Worm (Caenorhabditis elegans) whole organism, L4/young adult: ENCODE results near the gene H14A12.5.

Experiments used
- W03F9.2 ChIP-seq: fragments of 150-350 bp; optimal IDR thresholded peaks from 2 replicates; lab custom pipeline; 2014; ENCODE audit warnings: missing biosample characterization, missing genetic modification characterization
- dao-5 ChIP-seq: sonication (generic microtip); optimal IDR thresholded peaks from 2 replicates; lab custom pipeline; 2016; ENCODE audit warnings: missing genotype, missing genetic modification characterization, moderate library complexity, missing compliant biosample characterization
- him-1 ChIP-seq: sonication (generic microtip); optimal IDR thresholded peaks from 2 replicates; lab custom pipeline; 2016; ENCODE audit warnings: missing genotype, missing genetic modification reagents, missing genetic modification characterization, missing compliant biosample characterization

H14A12.5 gene

ce11 chrIII:7465347-7465746 is 3.5 kb downstream of the H14A12.5 start, which contains the start of gene fum-1:
fum-1 (plus strand) TSS chrIII:7465605.
- TF ChIP-seq dao-5 (tag; lab: Kevin White, UChicago) (no peak), W03F9.2 (tag; lab: Kevin White, UChicago) (no peak), him-1 (tag; lab: Kevin White, UChicago) (no peak)

ce11 chrIII:7463438-7464008 is 5.4 kb downstream of the H14A12.5 start, which contains the start of gene H14A12.3:
H14A12.3 (plus strand) TSS chrIII:7463797.
- TF ChIP-seq dao-5 (tag; lab: Kevin White, UChicago) = no peak
- no peak for TF ChIP-seq him-1 (tag; lab: Kevin White, UChicago)
- no peak for TF ChIP-seq W03F9.2 (tag; lab: Kevin White, UChicago)

- TF ChIP-seq him-1 (tag; lab: Kevin White, UChicago) = no peak
- no peak for TF ChIP-seq W03F9.2 (tag; lab: Kevin White, UChicago)
- no peak for TF ChIP-seq dao-5 (tag; lab: Kevin White, UChicago)
Observed at ce11 chrIII:7462295-7462694, 6.6 kb downstream of the H14A12.5 start, which contains the start of gene fipr-20. fipr-20 (minus strand) TSS chrIII:7462395.

ce11 chrIII:7460018-7460417 is 8.9 kb downstream of the H14A12.5 start, which contains the start of gene mls-1:
mls-1 (plus strand) TSS chrIII:7460341.
- no peak for TF ChIP-seq dao-5 (tag; lab: Kevin White, UChicago)
- TF ChIP-seq W03F9.2 (tag; lab: Kevin White, UChicago) = no peak

- no peak for TF ChIP-seq dao-5 (tag; lab: Kevin White, UChicago)
- no peak for TF ChIP-seq him-1 (tag; lab: Kevin White, UChicago)
- TF ChIP-seq W03F9.2 (tag; lab: Kevin White, UChicago) = no peak
Observed at ce11 chrIII:7458846-7459365, 10.0 kb downstream of the H14A12.5 start, which contains the start of the genes fipr-19 and fipr-18. fipr-19 (minus strand) TSS chrIII:7458946. fipr-18 (plus strand) TSS chrIII:7459315.

- no peak for TF ChIP-seq W03F9.2 (tag; lab: Kevin White, UChicago)
- TF ChIP-seq him-1 (tag; lab: Kevin White, UChicago) = no peak
- TF ChIP-seq dao-5 (tag; lab: Kevin White, UChicago) = no peak
Observed at ce11 chrIII:7456640-7457039, 12.2 kb downstream of the H14A12.5 start, which contains the start of gene Y69F12A.1. Y69F12A.1 (plus strand) TSS chrIII:7456940.

ce11 chrIII:7453653-7454124 is 15.2 kb downstream of the H14A12.5 start, which contains the start of gene alh-12:
alh-12 (plus strand) TSS chrIII:7454074.
- no peak for TF ChIP-seq W03F9.2 (tag; lab: Kevin White, UChicago)
- no peak for TF ChIP-seq dao-5 (tag; lab: Kevin White, UChicago)
- TF ChIP-seq him-1 (tag; lab: Kevin White, UChicago) = no peak
